Fruit fly (Drosophila melanogaster) whole organism, embryonic: ENCODE measurements around the gene scyl.

Source experiments
- Bteb2 ChIP-seq: fragments of 200-800 bp; sonication (Bioruptor generic); optimal IDR thresholded peaks from 2 replicates; lab custom pipeline; 2016; ENCODE audit warnings: missing biosample characterization, missing genetic modification characterization
- CG10959 ChIP-seq: fragments of 200-800 bp; sonication (Bioruptor generic); IDR thresholded peaks from 2 replicates; pipeline ENCODE4 v1.3.6; 2022; ENCODE audit warnings: missing biosample characterization, missing genetic modification characterization
- CG11247 ChIP-seq: fragments of 200-800 bp; sonication (Bioruptor generic); IDR thresholded peaks from 2 replicates; pipeline ENCODE4 v1.3.6; 2022; ENCODE audit warnings: missing biosample characterization, missing genetic modification characterization
- CG12155 ChIP-seq: fragments of 200-800 bp; sonication (Bioruptor generic); optimal IDR thresholded peaks from 3 replicates; lab custom pipeline; 2016; ENCODE audit warnings: missing biosample characterization, missing genetic modification characterization
- CG12219 ChIP-seq: fragments of 200-800 bp; sonication (Bioruptor generic); optimal IDR thresholded peaks from 3 replicates; lab custom pipeline; 2018; ENCODE audit warnings: missing biosample characterization, mild to moderate bottlenecking, missing genetic modification characterization
- CG13287 ChIP-seq: fragments of 200-800 bp; sonication (Bioruptor generic); IDR thresholded peaks from 2 replicates; pipeline ENCODE4 v1.3.6; 2022; ENCODE audit warnings: missing biosample characterization, missing genetic modification characterization; ENCODE audit not compliant: partially characterized antibody
- CG14441 ChIP-seq: fragments of 200-800 bp; sonication (Bioruptor generic); IDR thresholded peaks from 2 replicates; pipeline ENCODE4 v1.3.6; 2022; ENCODE audit warnings: missing biosample characterization, missing genetic modification characterization
- CG15269 ChIP-seq: fragments of 200-800 bp; sonication (Bioruptor generic); optimal IDR thresholded peaks from 2 replicates; lab custom pipeline; 2018; ENCODE audit warnings: missing biosample characterization, mild to moderate bottlenecking, missing genetic modification characterization, moderate library complexity
- CG15479 ChIP-seq: fragments of 200-800 bp; sonication (Bioruptor generic); optimal IDR thresholded peaks from 3 replicates; lab custom pipeline; 2019; ENCODE audit warnings: missing biosample characterization, mild to moderate bottlenecking, missing genetic modification characterization, moderate library complexity
- CG15696 ChIP-seq: fragments of 200-800 bp; sonication (Bioruptor generic); optimal IDR thresholded peaks from 2 replicates; lab custom pipeline; 2019; ENCODE audit warnings: missing biosample characterization, mild to moderate bottlenecking, missing genetic modification characterization, moderate library complexity
- CG18619 ChIP-seq: fragments of 200-800 bp; sonication (Bioruptor generic); optimal IDR thresholded peaks from 3 replicates; lab custom pipeline; 2017; ENCODE audit warnings: missing biosample characterization, mild to moderate bottlenecking, missing genetic modification characterization
- CG42726 ChIP-seq: fragments of 200-800 bp; sonication (Bioruptor generic); IDR thresholded peaks from 2 replicates; pipeline ENCODE4 v1.3.6; 2022; ENCODE audit warnings: missing biosample characterization, missing genetic modification characterization; ENCODE audit not compliant: partially characterized antibody
- CG4707 ChIP-seq: fragments of 200-800 bp; sonication (Bioruptor generic); optimal IDR thresholded peaks from 2 replicates; lab custom pipeline; 2018; ENCODE audit warnings: missing biosample characterization, mild to moderate bottlenecking, missing genetic modification characterization, moderate library complexity
- CG7357 ChIP-seq: fragments of 200-800 bp; sonication (Bioruptor generic); IDR thresholded peaks from 3 replicates; pipeline ENCODE4 v1.3.6; 2022; ENCODE audit warnings: missing biosample characterization, missing genetic modification characterization
- CG7786 ChIP-seq: fragments of 200-800 bp; sonication (Bioruptor generic); optimal IDR thresholded peaks from 2 replicates; lab custom pipeline; 2016; ENCODE audit warnings: missing biosample characterization, missing genetic modification characterization
- CG8359 ChIP-seq: fragments of 200-800 bp; sonication (Bioruptor generic); optimal IDR thresholded peaks from 2 replicates; lab custom pipeline; 2017; ENCODE audit warnings: missing biosample characterization, mild to moderate bottlenecking, missing genetic modification characterization, borderline replicate concordance
- CG8944 ChIP-seq: fragments of 200-800 bp; sonication (Bioruptor generic); optimal IDR thresholded peaks from 3 replicates; lab custom pipeline; 2016; ENCODE audit warnings: missing biosample characterization, missing genetic modification characterization
- CHES-1-like ChIP-seq: fragments of 200-800 bp; sonication (Bioruptor generic); optimal IDR thresholded peaks from 2 replicates; lab custom pipeline; 2016; ENCODE audit warnings: missing biosample characterization, missing genetic modification characterization
- D19B ChIP-seq: fragments of 200-800 bp; sonication (Bioruptor generic); optimal IDR thresholded peaks from 2 replicates; lab custom pipeline; 2017; ENCODE audit warnings: missing biosample characterization, mild to moderate bottlenecking, missing genetic modification characterization
- Dll ChIP-seq: fragments of 200-800 bp; sonication (Bioruptor generic); IDR thresholded peaks from 4 replicates; pipeline ENCODE4 v1.3.6; 2022; ENCODE audit warnings: missing biosample characterization, missing genetic modification characterization; ENCODE audit not compliant: partially characterized antibody
- Doc2 ChIP-seq: fragments of 200-800 bp; sonication (Bioruptor generic); IDR thresholded peaks from 2 replicates; pipeline ENCODE4 v1.3.6; 2022; ENCODE audit warnings: missing biosample characterization, missing genetic modification characterization
- Fer3 ChIP-seq: fragments of 200-800 bp; sonication (Bioruptor generic); optimal IDR thresholded peaks from 2 replicates; lab custom pipeline; 2018; ENCODE audit warnings: missing biosample characterization, mild to moderate bottlenecking, missing genetic modification characterization, moderate library complexity
- H2.0 ChIP-seq: fragments of 200-800 bp; sonication (Bioruptor generic); IDR thresholded peaks from 2 replicates; pipeline ENCODE4 v1.3.6; 2022; ENCODE audit warnings: missing biosample characterization, missing genetic modification characterization
- HLH4C ChIP-seq: fragments of 200-800 bp; sonication (Bioruptor generic); IDR thresholded peaks from 3 replicates; pipeline ENCODE4 v1.3.6; 2022; ENCODE audit warnings: missing biosample characterization, missing genetic modification characterization; ENCODE audit not compliant: partially characterized antibody
- Mad ChIP-seq: fragments of 200-800 bp; sonication (Bioruptor generic); optimal IDR thresholded peaks from 2 replicates; lab custom pipeline; 2016; ENCODE audit warnings: missing biosample characterization, missing genetic modification characterization
- Meics ChIP-seq: fragments of 200-800 bp; sonication (Bioruptor generic); optimal IDR thresholded peaks from 2 replicates; lab custom pipeline; 2017; ENCODE audit warnings: missing biosample characterization, mild to moderate bottlenecking, missing genetic modification characterization
- NK7.1 ChIP-seq: fragments of 200-800 bp; sonication (Bioruptor generic); optimal IDR thresholded peaks from 3 replicates; lab custom pipeline; 2016; ENCODE audit warnings: missing biosample characterization, missing genetic modification characterization
- Neu2 ChIP-seq: fragments of 200-800 bp; sonication (Bioruptor generic); optimal IDR thresholded peaks from 3 replicates; lab custom pipeline; 2016; ENCODE audit warnings: missing biosample characterization, missing genetic modification characterization, borderline replicate concordance
- Nf-YA ChIP-seq: fragments of 200-800 bp; sonication (Bioruptor generic); IDR thresholded peaks from 2 replicates; pipeline ENCODE4 v1.3.6; 2022; ENCODE audit warnings: missing biosample characterization, missing genetic modification characterization
- Side ChIP-seq: fragments of 200-800 bp; sonication (Bioruptor generic); optimal IDR thresholded peaks from 2 replicates; lab custom pipeline; 2016; ENCODE audit warnings: missing biosample characterization, missing genetic modification characterization
- amos ChIP-seq: fragments of 200-800 bp; sonication (Bioruptor generic); IDR thresholded peaks from 2 replicates; pipeline ENCODE4 v1.3.6; 2022; ENCODE audit warnings: missing biosample characterization, missing genetic modification characterization; ENCODE audit not compliant: partially characterized antibody
- az2 ChIP-seq: fragments of 200-800 bp; sonication (Bioruptor generic); optimal IDR thresholded peaks from 3 replicates; lab custom pipeline; 2016; ENCODE audit warnings: missing biosample characterization, missing genetic modification characterization
- bab2 ChIP-seq: fragments of 200-800 bp; sonication (Bioruptor generic); optimal IDR thresholded peaks from 2 replicates; lab custom pipeline; 2016; ENCODE audit warnings: missing biosample characterization, missing genetic modification characterization
- btn ChIP-seq: fragments of 200-800 bp; sonication (Bioruptor generic); optimal IDR thresholded peaks from 2 replicates; lab custom pipeline; 2016; ENCODE audit warnings: missing biosample characterization, missing genetic modification characterization
- crol ChIP-seq: fragments of 200-800 bp; sonication (Bioruptor generic); IDR thresholded peaks from 2 replicates; pipeline ENCODE4 v1.3.6; 2022; ENCODE audit warnings: missing biosample characterization, missing genetic modification characterization
- dan ChIP-seq: fragments of 200-800 bp; sonication (Bioruptor generic); IDR thresholded peaks from 2 replicates; pipeline ENCODE4 v1.3.6; 2022; ENCODE audit warnings: missing biosample characterization, missing genetic modification characterization
- gcm2 ChIP-seq: fragments of 200-800 bp; sonication (Bioruptor generic); optimal IDR thresholded peaks from 2 replicates; lab custom pipeline; 2016; ENCODE audit warnings: missing biosample characterization, missing genetic modification characterization
- her ChIP-seq: fragments of 200-800 bp; sonication (Bioruptor generic); optimal IDR thresholded peaks from 2 replicates; lab custom pipeline; 2016; ENCODE audit warnings: missing biosample characterization, missing genetic modification characterization
- klu ChIP-seq: fragments of 200-800 bp; sonication (Bioruptor generic); IDR thresholded peaks from 2 replicates; pipeline ENCODE4 v1.3.6; 2022; ENCODE audit warnings: missing biosample characterization, missing genetic modification characterization
- knrl ChIP-seq: fragments of 200-800 bp; sonication (Bioruptor generic); IDR thresholded peaks from 3 replicates; pipeline ENCODE4 v1.3.6; 2022; ENCODE audit warnings: missing biosample characterization, missing genetic modification characterization; ENCODE audit not compliant: partially characterized antibody
- lbe ChIP-seq: fragments of 200-800 bp; sonication (Bioruptor generic); optimal IDR thresholded peaks from 2 replicates; lab custom pipeline; 2016; ENCODE audit warnings: missing biosample characterization, mild to moderate bottlenecking, missing genetic modification characterization
- mirr ChIP-seq: fragments of 200-800 bp; sonication (Bioruptor generic); optimal IDR thresholded peaks from 3 replicates; lab custom pipeline; 2018; ENCODE audit warnings: missing biosample characterization, mild to moderate bottlenecking, missing genetic modification characterization
- phol ChIP-seq: fragments of 200-800 bp; sonication (Bioruptor generic); optimal IDR thresholded peaks from 3 replicates; lab custom pipeline; 2018; ENCODE audit warnings: missing biosample characterization, mild to moderate bottlenecking, missing genetic modification characterization, moderate library complexity
- pum ChIP-seq: fragments of 200-800 bp; sonication (Bioruptor generic); optimal IDR thresholded peaks from 2 replicates; lab custom pipeline; 2016; ENCODE audit warnings: missing biosample characterization, missing genetic modification characterization
- sc ChIP-seq, 3 experiments: fragments of >200 bp in 2 of 3; fragments of 200-800 bp in 1 of 3; sonication (Bioruptor generic) in 1 of 3; optimal IDR thresholded peaks; 2 replicates in 2 of 3; 3 replicates in 1 of 3; lab custom pipeline; 2017; ENCODE audit warnings: mild to moderate bottlenecking in 1 of 3, missing biosample characterization in 1 of 3, missing genetic modification characterization in 1 of 3, missing genetic modification reagents in 1 of 3
- sim ChIP-seq: fragments of 200-800 bp; sonication (Bioruptor generic); IDR thresholded peaks from 2 replicates; pipeline ENCODE4 v1.3.6; 2022; ENCODE audit warnings: missing biosample characterization, missing genetic modification characterization
- sisA ChIP-seq: fragments of 200-800 bp; sonication (Bioruptor generic); IDR thresholded peaks from 2 replicates; pipeline ENCODE4 v1.3.6; 2022; ENCODE audit warnings: missing biosample characterization, missing genetic modification characterization
- tgo ChIP-seq: fragments of 200-800 bp; sonication (Bioruptor generic); IDR thresholded peaks from 3 replicates; pipeline ENCODE4 v1.3.6; 2022; ENCODE audit warnings: missing biosample characterization, missing genetic modification characterization
- trh ChIP-seq: fragments of 200-800 bp; sonication (Bioruptor generic); optimal IDR thresholded peaks from 2 replicates; lab custom pipeline; 2016; ENCODE audit warnings: missing biosample characterization, missing genetic modification characterization

Gene scyl

DNA sequence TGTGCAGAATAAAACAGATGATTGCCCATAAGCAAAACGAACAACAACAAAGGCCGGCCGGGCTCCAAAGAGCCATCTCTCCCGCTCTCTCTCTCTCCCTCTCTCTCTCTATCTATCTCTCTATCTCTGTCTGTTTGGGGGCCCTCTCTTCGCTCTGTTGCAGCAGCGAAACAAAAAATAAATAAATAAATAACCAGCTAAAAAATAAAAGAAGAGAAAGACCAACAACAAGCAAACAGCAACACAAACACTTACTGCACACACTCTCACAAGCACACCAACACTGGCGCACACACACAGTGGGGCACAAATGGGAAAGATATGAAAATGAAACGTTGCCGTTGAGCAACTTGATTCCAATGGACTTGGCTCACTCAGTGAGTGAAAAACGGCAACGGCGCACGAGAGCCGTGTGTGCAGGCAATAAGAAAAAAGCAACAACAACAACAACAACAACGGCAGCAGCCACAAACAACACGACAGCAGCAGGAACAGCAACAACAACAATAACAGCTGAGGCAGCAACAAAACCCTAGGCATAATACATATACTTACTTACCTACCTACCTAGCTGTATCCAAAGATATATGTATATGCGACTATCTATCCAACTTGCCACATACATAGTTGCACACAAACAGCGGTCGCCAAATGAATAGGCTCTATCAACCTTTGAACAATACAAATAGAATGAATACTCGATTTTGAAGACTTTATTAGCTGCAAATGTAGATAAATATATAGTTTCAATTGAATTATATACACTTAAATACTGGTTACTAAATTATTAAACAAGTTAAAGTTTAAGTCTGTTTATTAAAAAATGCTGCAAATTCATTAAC, 5.8 kb upstream of the scyl start (continued):
- TF ChIP-seq Fer3 (tag; lab: Kevin White, UChicago) (no peak), CG12219 (no peak), Bteb2 (GFP tag; lab: Kevin White, UChicago) (no peak), CG42726 (GFP tag; lab: Robert Waterston, UW) (no peak), CG7786 (GFP tag; lab: Kevin White, UChicago) (no peak), D19B (no peak), sisA (GFP tag; lab: Robert Waterston, UW) (no peak), btn (GFP tag; lab: Kevin White, UChicago) (no peak), knrl (GFP tag; lab: Robert Waterston, UW) (no peak), lbe (GFP tag; lab: Kevin White, UChicago) (peak; percentile 69), Dll (GFP tag; lab: Robert Waterston, UW) (0 out of 4 replicates have a peak, but pooled peaks have one; percentile 15), CG8359 (GFP tag; lab: Kevin White, UChicago) (no peak), HLH4C (GFP tag; lab: Robert Waterston, UW) (no peak; the same call in 2 of the 3 replicates), CG13287 (GFP tag; lab: Robert Waterston, UW) (peak; percentile 37; the same call in 1 of the 2 replicates), crol (GFP tag; lab: Robert Waterston, UW) (0 out of 2 replicates have a peak, but pooled peaks have one; percentile 35), CG11247 (GFP tag; lab: Robert Waterston, UW) (no peak), Meics (no peak), Neu2 (GFP tag; lab: Kevin White, UChicago) (no peak), dan (no peak), Nf-YA (no peak), her (GFP tag; lab: Kevin White, UChicago) (peak; percentile 15), phol (peak; percentile 15), gcm2 (GFP tag; lab: Kevin White, UChicago) (no peak), CG15269 (tag; lab: Kevin White, UChicago) (no peak), CG10959 (GFP tag; lab: Robert Waterston, UW) (no peak), CG15479 (peak; percentile 62), Doc2 (GFP tag; lab: Robert Waterston, UW) (no peak), CG14441 (GFP tag; lab: Robert Waterston, UW) (no peak), amos (GFP tag; lab: Robert Waterston, UW) (no peak), CG4707 (GFP tag; lab: Kevin White, UChicago) (peak; percentile 91), NK7.1 (GFP tag; lab: Kevin White, UChicago) (no peak), az2 (GFP tag; lab: Kevin White, UChicago) (peak; percentile 8), sc (optimal IDR thresholded peaks at IDR 0.05; lab: Kevin White, UChicago) (no peak), sc (GFP tag; optimal IDR thresholded peaks at IDR 0.05; lab: Kevin White, UChicago) (no peak), klu (no peak), CG15696 (peak; percentile 8), CG8944 (GFP tag; lab: Kevin White, UChicago) (no peak), CG7357 (GFP tag; lab: Robert Waterston, UW) (no peak), bab2 (GFP tag; lab: Kevin White, UChicago) (no peak), Side (no peak), CHES-1-like (GFP tag; lab: Kevin White, UChicago) (peak; percentile 45), tgo (GFP tag; lab: Robert Waterston, UW) (no peak), mirr (GFP tag; lab: Kevin White, UChicago) (peak; percentile 18), H2.0 (GFP tag; lab: Robert Waterston, UW) (no peak), trh (GFP tag; lab: Kevin White, UChicago) (no peak), pum (GFP tag; lab: Kevin White, UChicago) (no peak), CG12155 (no peak), CG18619 (GFP tag; lab: Kevin White, UChicago) (no peak), sim (GFP tag; lab: Robert Waterston, UW) (no peak), Mad (GFP tag; lab: Kevin White, UChicago) (no peak)
